Worm (Caenorhabditis elegans) whole organism, L4 larva: Measurements from ENCODE around the gene ssp-36.

ENCODE experiments used
- ceh-62 ChIP-seq: sonication (generic microtip); optimal IDR thresholded peaks from 2 replicates; lab custom pipeline; 2017; ENCODE audit warnings: missing biosample characterization, missing genetic modification characterization
- ceh-82 ChIP-seq: sonication (generic microtip); optimal IDR thresholded peaks from 2 replicates; lab custom pipeline; 2017; ENCODE audit warnings: missing biosample characterization, missing genetic modification characterization
- duxl-1 ChIP-seq: sonication (generic microtip); optimal IDR thresholded peaks from 2 replicates; lab custom pipeline; 2016; ENCODE audit warnings: mild to moderate bottlenecking, missing genetic modification characterization, moderate library complexity, missing compliant biosample characterization; ENCODE audit not compliant: poor library complexity
- egl-27 ChIP-seq: sonication (generic microtip); optimal IDR thresholded peaks from 3 replicates; lab custom pipeline; 2017; ENCODE audit warnings: missing biosample characterization, missing genetic modification reagents, missing genetic modification characterization
- jun-1 ChIP-seq: fragments of 150-350 bp; optimal IDR thresholded peaks from 2 replicates; lab custom pipeline; 2014; ENCODE audit warnings: missing biosample characterization, missing genetic modification reagents, missing genetic modification characterization
- nhr-41 ChIP-seq: fragments of 200-800 bp; sonication (Bioruptor generic); IDR thresholded peaks from 2 replicates; pipeline ENCODE4 v1.3.6; 2022; ENCODE audit warnings: missing genetic modification reagents, missing genetic modification characterization, missing compliant biosample characterization
- snpc-4 ChIP-seq: fragments of 150-350 bp; optimal IDR thresholded peaks from 2 replicates; lab custom pipeline; 2014; ENCODE audit warnings: missing biosample characterization, missing genetic modification characterization
- tag-97 ChIP-seq: fragments of 200-800 bp; sonication (Bioruptor generic); IDR thresholded peaks from 2 replicates; pipeline ENCODE4 v1.3.6; 2022; ENCODE audit warnings: missing genetic modification characterization, missing compliant biosample characterization
- zag-1 ChIP-seq: fragments of 150-350 bp; optimal IDR thresholded peaks from 2 replicates; lab custom pipeline; 2014; ENCODE audit warnings: missing biosample characterization, missing genetic modification characterization

DNA sequence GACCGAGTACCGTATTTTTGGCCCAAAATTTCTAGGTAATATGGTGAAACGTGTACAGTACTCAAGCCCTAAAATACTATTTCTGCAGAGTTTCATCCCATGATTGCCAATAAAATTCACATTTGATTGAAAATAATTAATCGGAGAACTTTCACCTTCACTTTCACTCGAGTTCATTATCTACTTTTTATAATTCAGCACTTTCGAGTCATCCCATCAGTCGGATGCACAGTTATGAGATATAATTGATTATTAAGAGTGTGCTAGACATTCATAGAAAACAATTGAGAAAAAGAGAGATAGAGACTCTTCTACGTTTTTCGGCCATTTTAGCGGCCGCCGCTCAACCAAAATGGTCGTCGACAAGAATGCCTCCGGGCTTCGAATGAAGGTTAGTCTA is 36.6 kb upstream of the ssp-36 start, which contains the start of gene fat-3:
- TF ChIP-seq ceh-62 (tag; lab: Kevin White, UChicago) (no peak), jun-1 (tag; lab: Kevin White, UChicago) (no peak), nhr-41 (GFP tag; lab: Robert Waterston, UW) (no peak), duxl-1 (no peak), snpc-4 (tag; lab: Kevin White, UChicago) (no peak), zag-1 (tag; lab: Kevin White, UChicago) (no peak), egl-27 (tag; lab: Kevin White, UChicago) (no peak), ceh-82 (tag; lab: Kevin White, UChicago) (no peak), tag-97 (no peak)
